Fruit fly (Drosophila melanogaster) whole organism, prepupa: ENCODE data around the gene CG7903.

ENCODE experiments used
- Blimp-1 ChIP-seq: fragments of 200-800 bp; sonication (Bioruptor generic); optimal IDR thresholded peaks from 3 replicates; lab custom pipeline; 2017; ENCODE audit warnings: missing biosample characterization, missing genetic modification characterization, mild to moderate bottlenecking, moderate library complexity, missing genetic modification reagents
- CG10631 ChIP-seq: fragments of 200-800 bp; sonication (Bioruptor generic); optimal IDR thresholded peaks from 2 replicates; lab custom pipeline; 2016; ENCODE audit warnings: missing biosample characterization, missing genetic modification characterization
- CG10669 ChIP-seq: fragments of 200-800 bp; sonication (Bioruptor generic); optimal IDR thresholded peaks from 3 replicates; lab custom pipeline; 2018; ENCODE audit warnings: missing biosample characterization, mild to moderate bottlenecking, missing genetic modification characterization, moderate library complexity
- CG11294 ChIP-seq: fragments of 200-800 bp; sonication (Bioruptor generic); IDR thresholded peaks from 2 replicates; pipeline ENCODE4 v1.3.6; 2022; ENCODE audit warnings: missing biosample characterization, missing genetic modification characterization
- CG11902 ChIP-seq: fragments of 200-800 bp; sonication (Bioruptor generic); optimal IDR thresholded peaks from 3 replicates; lab custom pipeline; 2016; ENCODE audit warnings: missing biosample characterization, missing genetic modification characterization
- CG15336 ChIP-seq: fragments of 200-800 bp; sonication (Bioruptor generic); IDR thresholded peaks from 2 replicates; pipeline ENCODE4 v1.3.6; 2022; ENCODE audit warnings: missing biosample characterization, missing genetic modification characterization
- CG16779 ChIP-seq: fragments of 200-800 bp; sonication (Bioruptor generic); optimal IDR thresholded peaks from 3 replicates; lab custom pipeline; 2017; ENCODE audit warnings: missing biosample characterization, mild to moderate bottlenecking, missing genetic modification characterization
- CG3032 ChIP-seq: fragments of 200-800 bp; optimal IDR thresholded peaks from 2 replicates; lab custom pipeline; 2019; ENCODE audit warnings: missing biosample characterization, mild to moderate bottlenecking, missing genetic modification characterization, moderate library complexity
- CG31627 ChIP-seq: fragments of 200-800 bp; sonication (Bioruptor generic); optimal IDR thresholded peaks from 3 replicates; lab custom pipeline; 2016; ENCODE audit warnings: missing biosample characterization, missing genetic modification characterization
- CG32006 ChIP-seq: fragments of 200-800 bp; sonication (Bioruptor generic); optimal IDR thresholded peaks from 3 replicates; lab custom pipeline; 2017; ENCODE audit warnings: missing biosample characterization, mild to moderate bottlenecking, missing genetic modification characterization
- CG3919 ChIP-seq: fragments of 200-800 bp; sonication (Bioruptor generic); optimal IDR thresholded peaks from 3 replicates; lab custom pipeline; 2016; ENCODE audit warnings: missing biosample characterization, missing genetic modification characterization
- CG4318 ChIP-seq: fragments of 200-800 bp; sonication (Bioruptor generic); optimal IDR thresholded peaks from 3 replicates; lab custom pipeline; 2017; ENCODE audit warnings: missing biosample characterization, mild to moderate bottlenecking, missing genetic modification characterization
- CG6163 ChIP-seq: fragments of 200-800 bp; sonication (Bioruptor generic); IDR thresholded peaks from 3 replicates; pipeline ENCODE4 v1.3.6; 2022; ENCODE audit warnings: missing biosample characterization, missing genetic modification characterization
- CG6792 ChIP-seq: fragments of 200-800 bp; sonication (Bioruptor generic); optimal IDR thresholded peaks from 3 replicates; lab custom pipeline; 2016; ENCODE audit warnings: missing biosample characterization, missing genetic modification characterization
- CG6808 ChIP-seq: fragments of 200-800 bp; sonication (Bioruptor generic); optimal IDR thresholded peaks from 3 replicates; lab custom pipeline; 2017; ENCODE audit warnings: missing biosample characterization, missing genetic modification characterization, mild to moderate bottlenecking, moderate library complexity, missing genetic modification reagents
- CG6854 ChIP-seq: fragments of 200-800 bp; sonication (Bioruptor generic); optimal IDR thresholded peaks from 2 replicates; lab custom pipeline; 2017; ENCODE audit warnings: missing biosample characterization, mild to moderate bottlenecking, missing genetic modification characterization
- CG7368 ChIP-seq: fragments of 200-800 bp; sonication (Bioruptor generic); optimal IDR thresholded peaks from 3 replicates; lab custom pipeline; 2016; ENCODE audit warnings: missing biosample characterization, missing genetic modification characterization
- CG8119 ChIP-seq: fragments of 200-800 bp; sonication (Bioruptor generic); IDR thresholded peaks from 3 replicates; pipeline ENCODE4 v1.3.6; 2022; ENCODE audit warnings: missing biosample characterization, missing genetic modification characterization
- CG8319 ChIP-seq: fragments of 200-800 bp; sonication (Bioruptor generic); optimal IDR thresholded peaks from 3 replicates; lab custom pipeline; 2016; ENCODE audit warnings: missing biosample characterization, missing genetic modification characterization
- CG8632 ChIP-seq: fragments of 200-800 bp; sonication (Bioruptor generic); optimal IDR thresholded peaks from 3 replicates; lab custom pipeline; 2016; ENCODE audit warnings: missing biosample characterization, missing genetic modification characterization
- CG9139 ChIP-seq: fragments of 200-800 bp; sonication (Bioruptor generic); optimal IDR thresholded peaks from 3 replicates; lab custom pipeline; 2017; ENCODE audit warnings: missing biosample characterization, mild to moderate bottlenecking, missing genetic modification characterization
- Eip75B ChIP-seq: fragments of 200-800 bp; sonication (Bioruptor generic); optimal IDR thresholded peaks from 3 replicates; lab custom pipeline; 2016; ENCODE audit warnings: missing biosample characterization, missing genetic modification characterization
- Eip78C ChIP-seq: fragments of 200-800 bp; sonication (Bioruptor generic); peaks from one replicate; lab custom pipeline; 2016; ENCODE audit warnings: missing biosample characterization, missing genetic modification characterization
- Eip93F ChIP-seq: fragments of 200-800 bp; sonication (Bioruptor generic); optimal IDR thresholded peaks from 2 replicates; lab custom pipeline; 2016; ENCODE audit warnings: missing biosample characterization, mild to moderate bottlenecking, missing genetic modification characterization
- Ets21C ChIP-seq: fragments of 200-800 bp; sonication (Bioruptor generic); optimal IDR thresholded peaks from 3 replicates; lab custom pipeline; 2016; ENCODE audit warnings: missing biosample characterization, missing genetic modification characterization
- Ets96B ChIP-seq: fragments of 200-800 bp; optimal IDR thresholded peaks from 2 replicates; lab custom pipeline; 2019; ENCODE audit warnings: missing biosample characterization, mild to moderate bottlenecking, missing genetic modification characterization, moderate library complexity
- Gug ChIP-seq: fragments of 200-800 bp; sonication (Bioruptor generic); IDR thresholded peaks from 2 replicates; pipeline ENCODE4 v1.3.6; 2022; ENCODE audit warnings: missing biosample characterization, missing genetic modification characterization
- Hr38 ChIP-seq: sonication (Bioruptor generic); optimal IDR thresholded peaks from 2 replicates; lab custom pipeline; 2016; ENCODE audit warnings: missing biosample characterization, missing genetic modification characterization
- Hr39 ChIP-seq: fragments of 200-800 bp; sonication (Bioruptor generic); optimal IDR thresholded peaks from 2 replicates; lab custom pipeline; 2016; ENCODE audit warnings: missing biosample characterization, missing genetic modification characterization
- Hr4 ChIP-seq: fragments of 200-800 bp; sonication (Bioruptor generic); optimal IDR thresholded peaks from 3 replicates; lab custom pipeline; 2016; ENCODE audit warnings: missing biosample characterization, missing genetic modification characterization
- Met ChIP-seq: fragments of 200-800 bp; sonication (Bioruptor generic); optimal IDR thresholded peaks from 3 replicates; lab custom pipeline; 2016; ENCODE audit warnings: missing biosample characterization, missing genetic modification characterization
- Sox102F ChIP-seq: fragments of 200-800 bp; sonication (Bioruptor generic); optimal IDR thresholded peaks from 2 replicates; lab custom pipeline; 2016; ENCODE audit warnings: missing biosample characterization, mild to moderate bottlenecking, missing genetic modification characterization
- Sox14 ChIP-seq: fragments of 200-800 bp; sonication (Bioruptor generic); optimal IDR thresholded peaks from 3 replicates; lab custom pipeline; 2016; ENCODE audit warnings: missing biosample characterization, missing genetic modification characterization
- Sox15 ChIP-seq: fragments of 200-800 bp; sonication (Bioruptor generic); optimal IDR thresholded peaks from 3 replicates; lab custom pipeline; 2016; ENCODE audit warnings: missing biosample characterization, missing genetic modification characterization
- achi ChIP-seq: fragments of 200-800 bp; sonication (Bioruptor generic); optimal IDR thresholded peaks from 3 replicates; lab custom pipeline; 2016; ENCODE audit warnings: missing biosample characterization, missing genetic modification characterization
- acj6 ChIP-seq: fragments of 200-800 bp; sonication (Bioruptor generic); optimal IDR thresholded peaks from 3 replicates; lab custom pipeline; 2016; ENCODE audit warnings: missing biosample characterization, missing genetic modification characterization
- cyc ChIP-seq: fragments of 200-800 bp; sonication (Bioruptor generic); optimal IDR thresholded peaks from 3 replicates; lab custom pipeline; 2016; ENCODE audit warnings: missing biosample characterization, missing genetic modification characterization
- dsx ChIP-seq: fragments of 200-800 bp; optimal IDR thresholded peaks from 3 replicates; lab custom pipeline; 2019; ENCODE audit warnings: missing biosample characterization, mild to moderate bottlenecking, missing genetic modification characterization, moderate library complexity; ENCODE audit not compliant: poor library complexity, severe bottlenecking
- eg ChIP-seq: fragments of 200-800 bp; sonication (Bioruptor generic); IDR thresholded peaks from 3 replicates; pipeline ENCODE4 v1.3.6; 2022; ENCODE audit warnings: missing biosample characterization, missing genetic modification characterization
- fd59A ChIP-seq: fragments of 200-800 bp; sonication (Bioruptor generic); optimal IDR thresholded peaks from 2 replicates; lab custom pipeline; 2017; ENCODE audit warnings: missing biosample characterization, mild to moderate bottlenecking, missing genetic modification characterization, missing genetic modification reagents
- fd85E ChIP-seq: fragments of 200-800 bp; sonication (Bioruptor generic); optimal IDR thresholded peaks from 3 replicates; lab custom pipeline; 2016; ENCODE audit warnings: missing biosample characterization, missing genetic modification characterization
- fkh ChIP-seq: fragments of 200-800 bp; sonication (Bioruptor generic); optimal IDR thresholded peaks from 3 replicates; lab custom pipeline; 2017; ENCODE audit warnings: missing biosample characterization, mild to moderate bottlenecking, missing genetic modification characterization, moderate library complexity
- lz ChIP-seq: fragments of 200-800 bp; sonication (Bioruptor generic); optimal IDR thresholded peaks from 3 replicates; lab custom pipeline; 2016; ENCODE audit warnings: missing biosample characterization, missing genetic modification characterization
- svp ChIP-seq: fragments of 200-800 bp; sonication (Bioruptor generic); peaks from one replicate; lab custom pipeline; 2016; ENCODE audit warnings: missing biosample characterization, missing genetic modification characterization
- topi ChIP-seq: fragments of 200-800 bp; sonication (Bioruptor generic); optimal IDR thresholded peaks from 3 replicates; lab custom pipeline; 2016; ENCODE audit warnings: missing biosample characterization, missing genetic modification characterization

Gene CG7903

dm6 chr3R:29978595-29978994 lies 16.4 kb downstream of the CG7903 start (continued):
- peak; percentile 49; the same call in 2 of the 3 replicates for TF ChIP-seq CG6163
- no peak for TF ChIP-seq CG7368 (GFP tag; lab: Kevin White, UChicago)
- TF ChIP-seq Hr38 (GFP tag; lab: Kevin White, UChicago), result no peak
- no peak for TF ChIP-seq CG6808
- TF ChIP-seq Sox102F (GFP tag; lab: Kevin White, UChicago), result peak; percentile 22
- peak; percentile 17 for TF ChIP-seq CG31627 (GFP tag; lab: Kevin White, UChicago)
- TF ChIP-seq Eip75B (GFP tag; lab: Kevin White, UChicago), result peak; percentile 1
- no peak for TF ChIP-seq Hr4 (GFP tag; lab: Kevin White, UChicago)
- peak; percentile 9 for TF ChIP-seq Met
- TF ChIP-seq topi (GFP tag; lab: Kevin White, UChicago), result peak; percentile 20
- TF ChIP-seq cyc (GFP tag; lab: Kevin White, UChicago), result peak; percentile 16
- TF ChIP-seq eg, result no peak
- no peak for TF ChIP-seq CG8632
- TF ChIP-seq CG11902 (GFP tag; lab: Kevin White, UChicago), result no peak
- peak; percentile 30 for TF ChIP-seq Ets96B
- no peak for TF ChIP-seq Gug (GFP tag; lab: Robert Waterston, UW)

- TF ChIP-seq achi (GFP tag; lab: Kevin White, UChicago) (no peak), fd85E (GFP tag; lab: Kevin White, UChicago) (no peak), Hr38 (GFP tag; lab: Kevin White, UChicago) (no peak), lz (no peak), CG4318 (no peak), acj6 (GFP tag; lab: Kevin White, UChicago) (no peak), fkh (GFP tag; lab: Kevin White, UChicago) (no peak), CG10631 (no peak), cyc (GFP tag; lab: Kevin White, UChicago) (no peak), fd59A (no peak), CG3919 (GFP tag; lab: Kevin White, UChicago) (no peak), Eip93F (no peak), Sox14 (no peak), CG9139 (no peak), Sox15 (GFP tag; lab: Kevin White, UChicago) (no peak), Met (no peak), Hr4 (GFP tag; lab: Kevin White, UChicago) (no peak), Gug (GFP tag; lab: Robert Waterston, UW) (no peak), CG11294 (GFP tag; lab: Robert Waterston, UW) (no peak), CG15336 (GFP tag; lab: Robert Waterston, UW) (no peak)
Measured at dm6 chr3R:29969347-29969746, 25.7 kb downstream of the CG7903 start, which contains the start of gene TkR99D. Gene TkR99D, minus strand, starts transcription at chr3R:29969447.

- TF ChIP-seq CG9139, result no peak
- peak; percentile 13 for TF ChIP-seq Blimp-1
Measured at dm6 chr3R:29963102-29963501, 31.9 kb downstream of the CG7903 start.

dm6 chr3R:29959329-29959728 lies 35.7 kb downstream of the CG7903 start:
- TF ChIP-seq CG4318 (no peak), CG6163 (peak; percentile 60; the same call in 2 of the 3 replicates), Sox14 (no peak), CG11294 (GFP tag; lab: Robert Waterston, UW) (no peak), Eip78C (GFP tag; lab: Kevin White, UChicago) (peak; percentile 65), eg (0 out of 3 replicates have a peak, but pooled peaks have one; percentile 44), dsx (no peak), CG16779 (tag; lab: Kevin White, UChicago) (no peak), CG32006 (peak; percentile 35), Hr39 (GFP tag; lab: Kevin White, UChicago) (no peak), Eip75B (GFP tag; lab: Kevin White, UChicago) (no peak), CG8319 (GFP tag; lab: Kevin White, UChicago) (no peak), cyc (GFP tag; lab: Kevin White, UChicago) (no peak), Hr38 (GFP tag; lab: Kevin White, UChicago) (no peak), CG8119 (GFP tag; lab: Robert Waterston, UW) (peak; percentile 49; the same call in 2 of the 3 replicates), Sox102F (GFP tag; lab: Kevin White, UChicago) (no peak), Ets96B (no peak), Ets21C (no peak), Eip93F (no peak), fd85E (GFP tag; lab: Kevin White, UChicago) (no peak), svp (GFP tag; lab: Kevin White, UChicago) (no peak), Blimp-1 (no peak), CG3032 (no peak), CG10669 (peak; percentile 11), CG7368 (GFP tag; lab: Kevin White, UChicago) (no peak), CG6854 (no peak), Gug (GFP tag; lab: Robert Waterston, UW) (no peak), CG6792 (GFP tag; lab: Kevin White, UChicago) (no peak), CG15336 (GFP tag; lab: Robert Waterston, UW) (0 out of 2 replicates have a peak, but pooled peaks have one; percentile 37), Hr4 (GFP tag; lab: Kevin White, UChicago) (no peak)
